Worm (Caenorhabditis elegans) whole organism, L3 larva: ENCODE results near the gene Y47D7A.17.

Experiments
- ZK546.5 ChIP-seq: sonication (generic microtip); optimal IDR thresholded peaks from 2 replicates; lab custom pipeline; 2017; ENCODE audit warnings: missing biosample characterization, missing genetic modification characterization
- aly-2 ChIP-seq: fragments of 150-350 bp; optimal IDR thresholded peaks from 2 replicates; lab custom pipeline; 2014; ENCODE audit warnings: missing biosample characterization, missing genetic modification characterization
- ceh-28 ChIP-seq: fragments of 150-350 bp; optimal IDR thresholded peaks from 2 replicates; lab custom pipeline; 2014; ENCODE audit warnings: missing biosample characterization, missing genetic modification reagents, missing genetic modification characterization
- ceh-82 ChIP-seq: fragments of 150-350 bp; optimal IDR thresholded peaks from 2 replicates; lab custom pipeline; 2014; ENCODE audit warnings: missing biosample characterization, missing genetic modification characterization
- ceh-9 ChIP-seq: sonication (generic microtip); optimal IDR thresholded peaks from 2 replicates; lab custom pipeline; 2018; ENCODE audit warnings: missing biosample characterization, missing genetic modification characterization
- daf-12 ChIP-seq: fragments of 150-350 bp; optimal IDR thresholded peaks from 2 replicates; lab custom pipeline; 2014; ENCODE audit warnings: missing biosample characterization, missing genetic modification reagents, missing genetic modification characterization
- egl-27 ChIP-seq: sonication (generic microtip); optimal IDR thresholded peaks from 4 replicates; lab custom pipeline; 2017; ENCODE audit warnings: missing biosample characterization, missing genetic modification reagents, missing genetic modification characterization
- egl-5 ChIP-seq: fragments of 150-350 bp; optimal IDR thresholded peaks from 2 replicates; lab custom pipeline; 2017; ENCODE audit warnings: missing biosample characterization, missing genetic modification reagents, missing genetic modification characterization, inconsistent platforms
- elt-1 ChIP-seq: fragments of 150-350 bp; optimal IDR thresholded peaks from 2 replicates; lab custom pipeline; 2014; ENCODE audit warnings: missing biosample characterization, missing genetic modification characterization
- fos-1 ChIP-seq: fragments of 150-350 bp; optimal IDR thresholded peaks from 2 replicates; lab custom pipeline; 2014; ENCODE audit warnings: missing biosample characterization, missing genetic modification characterization
- hmg-11 ChIP-seq: sonication (generic microtip); optimal IDR thresholded peaks from 2 replicates; lab custom pipeline; 2016; ENCODE audit warnings: missing genetic modification characterization, missing compliant biosample characterization
- lin-15B ChIP-seq: fragments of 150-350 bp; optimal IDR thresholded peaks from 2 replicates; lab custom pipeline; 2014; ENCODE audit warnings: missing biosample characterization, missing genetic modification characterization
- mdl-1 ChIP-seq: fragments of 150-350 bp; optimal IDR thresholded peaks from 2 replicates; lab custom pipeline; 2014; ENCODE audit warnings: missing biosample characterization, missing genetic modification characterization
- mml-1 ChIP-seq: fragments of 150-350 bp; sonication (generic microtip); optimal IDR thresholded peaks from 3 replicates; lab custom pipeline; 2014; ENCODE audit warnings: missing biosample characterization, missing genetic modification characterization
- nfya-1 ChIP-seq: sonication (generic microtip); optimal IDR thresholded peaks from 2 replicates; lab custom pipeline; 2017; ENCODE audit warnings: missing genetic modification characterization, mild to moderate bottlenecking, missing compliant biosample characterization, antibody characterized with exemption, moderate library complexity; ENCODE audit not compliant: insufficient read depth
- nhr-11 ChIP-seq: fragments of 150-350 bp; optimal IDR thresholded peaks from 2 replicates; lab custom pipeline; 2014; ENCODE audit warnings: missing biosample characterization, missing genetic modification characterization
- nhr-23 ChIP-seq: fragments of 150-350 bp; optimal IDR thresholded peaks from 2 replicates; lab custom pipeline; 2014; ENCODE audit warnings: missing biosample characterization, missing genetic modification reagents, missing genetic modification characterization
- nhr-237 ChIP-seq: fragments of 150-350 bp; optimal IDR thresholded peaks from 2 replicates; lab custom pipeline; 2014; ENCODE audit warnings: missing biosample characterization, missing genetic modification characterization
- nhr-25 ChIP-seq: sonication (generic microtip); optimal IDR thresholded peaks from 2 replicates; lab custom pipeline; 2017; ENCODE audit warnings: missing biosample characterization, missing genetic modification characterization
- nhr-28 ChIP-seq: fragments of 150-350 bp; optimal IDR thresholded peaks from 2 replicates; lab custom pipeline; 2014; ENCODE audit warnings: missing biosample characterization, missing genetic modification characterization
- nhr-67 ChIP-seq: fragments of 150-350 bp; optimal IDR thresholded peaks from 2 replicates; lab custom pipeline; 2014; ENCODE audit warnings: missing biosample characterization, missing genetic modification characterization
- nhr-76 ChIP-seq: fragments of 150-350 bp; sonication (generic microtip); optimal IDR thresholded peaks from 5 replicates; lab custom pipeline; 2014; ENCODE audit warnings: missing biosample characterization, missing genetic modification characterization
- nhr-77 ChIP-seq: fragments of 150-350 bp; optimal IDR thresholded peaks from 2 replicates; lab custom pipeline; 2014; ENCODE audit warnings: missing biosample characterization, missing genetic modification characterization
- pha-4 ChIP-seq: fragments of 150-350 bp; optimal IDR thresholded peaks from 2 replicates; lab custom pipeline; 2014; ENCODE audit warnings: missing biosample characterization, missing genetic modification reagents, missing genetic modification characterization
- pqm-1 ChIP-seq: fragments of 150-350 bp; optimal IDR thresholded peaks from 2 replicates; lab custom pipeline; 2017; ENCODE audit warnings: missing biosample characterization, missing genetic modification characterization, inconsistent platforms
- sea-2 ChIP-seq: fragments of 150-350 bp; sonication (generic microtip); optimal IDR thresholded peaks from 4 replicates; lab custom pipeline; 2014; ENCODE audit warnings: missing biosample characterization, missing genetic modification reagents, missing genetic modification characterization
- skn-1 ChIP-seq: fragments of 150-350 bp; optimal IDR thresholded peaks from 2 replicates; lab custom pipeline; 2014; ENCODE audit warnings: missing biosample characterization, missing genetic modification characterization
- tbx-2 ChIP-seq: sonication (generic microtip); optimal IDR thresholded peaks from 2 replicates; lab custom pipeline; 2016; ENCODE audit warnings: mild to moderate bottlenecking, missing genetic modification characterization, missing compliant biosample characterization
- unc-39 ChIP-seq: sonication (generic microtip); optimal IDR thresholded peaks from 4 replicates; lab custom pipeline; 2017; ENCODE audit warnings: missing biosample characterization, missing genetic modification characterization
- unc-62 ChIP-seq: fragments of 150-350 bp; sonication (generic microtip); optimal IDR thresholded peaks from 4 replicates; lab custom pipeline; 2014; ENCODE audit warnings: missing biosample characterization, missing genetic modification reagents, missing genetic modification characterization
- ztf-11 ChIP-seq: fragments of 150-350 bp; optimal IDR thresholded peaks from 2 replicates; lab custom pipeline; 2014; ENCODE audit warnings: missing biosample characterization, missing genetic modification characterization
- ztf-4 ChIP-seq: fragments of 150-350 bp; optimal IDR thresholded peaks from 2 replicates; lab custom pipeline; 2014; ENCODE audit warnings: missing biosample characterization, missing genetic modification characterization

Gene Y47D7A.17

DNA sequence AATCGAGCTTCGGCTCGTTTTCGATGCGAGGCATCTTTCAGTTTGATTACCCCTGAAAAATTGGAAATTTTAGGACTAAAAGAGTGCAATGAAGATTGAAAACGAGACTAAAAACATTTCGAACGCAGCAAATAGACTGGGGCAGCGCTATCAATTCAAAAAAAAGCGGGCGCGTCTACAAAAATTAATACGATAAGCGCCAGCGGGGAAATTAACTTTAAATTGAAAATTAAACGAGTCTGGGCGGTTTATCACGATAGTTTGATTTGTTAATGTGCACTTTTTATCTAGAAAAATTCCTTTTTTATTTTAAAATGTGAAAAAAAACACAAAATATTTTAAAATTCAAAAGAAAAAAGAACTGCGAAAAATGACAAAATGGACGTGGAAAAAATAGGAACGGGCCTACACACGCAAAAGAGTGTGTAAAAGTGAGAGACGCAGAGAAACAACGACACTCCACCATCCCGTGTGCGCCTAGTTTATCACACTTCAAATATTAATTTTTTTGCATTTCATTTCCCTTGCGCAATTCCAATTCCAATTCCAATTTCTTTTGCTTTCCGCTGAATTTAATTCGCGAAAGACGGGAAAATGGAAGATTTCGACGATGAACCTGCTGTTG, 40.2 kb downstream of the Y47D7A.17 start, which contains the start of the genes gmpr-1 and fipp-1 (continued):
- no peak for TF ChIP-seq elt-1 (tag; lab: Kevin White, UChicago)
- TF ChIP-seq ztf-4 = no peak
- TF ChIP-seq nhr-28 (tag; lab: Kevin White, UChicago) = no peak
- no peak for TF ChIP-seq ceh-82 (tag; lab: Kevin White, UChicago)
- peak; percentile 62 for TF ChIP-seq hmg-11 (tag; lab: Kevin White, UChicago)
- no peak for TF ChIP-seq aly-2 (tag; lab: Kevin White, UChicago)
- no peak for TF ChIP-seq sea-2 (GFP tag; lab: Kevin White, UChicago)
- no peak for TF ChIP-seq skn-1 (tag; lab: Kevin White, UChicago)
- no peak for TF ChIP-seq nhr-25
- TF ChIP-seq nhr-237 (tag; lab: Kevin White, UChicago) = no peak

DNA sequence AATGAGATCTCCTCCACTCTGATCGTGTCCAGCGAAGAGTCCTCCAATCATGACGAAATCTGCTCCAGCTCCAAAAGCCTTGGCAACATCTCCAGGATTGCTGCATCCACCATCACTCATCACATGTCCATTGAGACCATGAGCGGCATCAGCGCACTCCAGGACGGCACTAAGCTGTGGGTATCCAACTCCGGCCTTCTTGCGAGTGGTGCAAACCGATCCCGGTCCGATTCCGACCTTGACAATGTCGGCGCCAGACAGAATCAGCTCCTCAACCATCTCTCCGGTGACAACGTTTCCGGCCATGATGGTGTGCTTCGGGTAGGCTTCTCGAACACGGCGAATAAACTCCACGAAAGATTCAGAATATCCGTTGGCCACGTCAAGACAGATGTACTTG, 41.1 kb downstream of the Y47D7A.17 start:
- TF ChIP-seq ztf-4 = no peak
- TF ChIP-seq ceh-9 (tag; lab: Kevin White, UChicago) = no peak
- TF ChIP-seq ZK546.5 (tag; lab: Kevin White, UChicago) = no peak
- TF ChIP-seq tbx-2 (tag; lab: Kevin White, UChicago) = no peak
- TF ChIP-seq ceh-82 (tag; lab: Kevin White, UChicago) = no peak
- no peak for TF ChIP-seq nhr-77 (tag; lab: Kevin White, UChicago)
- no peak for TF ChIP-seq nfya-1 (tag; lab: Kevin White, UChicago)
- no peak for TF ChIP-seq elt-1 (tag; lab: Kevin White, UChicago)
- no peak for TF ChIP-seq nhr-76 (tag; lab: Kevin White, UChicago)
- TF ChIP-seq lin-15B (tag; lab: Kevin White, UChicago) = no peak
- TF ChIP-seq ceh-28 (tag; lab: Kevin White, UChicago) = no peak
- TF ChIP-seq pqm-1 (tag; lab: Kevin White, UChicago) = no peak
- TF ChIP-seq nhr-11 (tag; lab: Kevin White, UChicago) = no peak
- no peak for TF ChIP-seq ztf-11 (tag; lab: Kevin White, UChicago)
- TF ChIP-seq daf-12 (tag; lab: Kevin White, UChicago) = no peak
- no peak for TF ChIP-seq nhr-67 (tag; lab: Kevin White, UChicago)

DNA sequence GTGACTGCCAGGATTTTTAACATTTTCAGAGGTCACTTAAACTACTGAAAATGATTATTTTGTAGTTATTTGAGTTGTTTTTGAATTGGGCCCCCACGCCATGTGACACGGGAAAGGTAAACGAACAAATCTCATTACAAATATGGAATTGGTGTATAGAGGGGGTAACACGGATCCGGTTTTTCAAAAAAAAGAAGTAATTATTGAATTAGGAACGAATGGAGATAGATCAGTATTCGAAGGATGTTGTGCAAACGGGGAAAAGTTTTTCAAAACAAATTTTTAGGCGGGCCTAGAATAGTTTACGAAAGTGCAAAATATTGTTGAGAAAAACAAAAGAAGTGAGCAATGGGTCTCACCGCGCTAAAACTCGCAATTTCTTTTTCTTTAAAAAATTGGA, 45.2 kb downstream of the Y47D7A.17 start, which contains the start of gene F32D1.11:
F32D1.11 (minus strand) TSS at position 101 of the 400 bp plus-strand sequence.
- TF ChIP-seq nhr-237 (tag; lab: Kevin White, UChicago) = no peak
- TF ChIP-seq nhr-77 (tag; lab: Kevin White, UChicago) = no peak
- no peak for TF ChIP-seq egl-27 (tag; lab: Kevin White, UChicago)
- TF ChIP-seq nhr-11 (tag; lab: Kevin White, UChicago) = no peak
- no peak for TF ChIP-seq aly-2 (tag; lab: Kevin White, UChicago)
- TF ChIP-seq ceh-82 (tag; lab: Kevin White, UChicago) = no peak
- TF ChIP-seq skn-1 (tag; lab: Kevin White, UChicago) = no peak
- TF ChIP-seq unc-39 = no peak
- TF ChIP-seq nhr-23 = no peak
- TF ChIP-seq tbx-2 (tag; lab: Kevin White, UChicago) = no peak
- TF ChIP-seq ztf-4 = no peak
- no peak for TF ChIP-seq pqm-1 (tag; lab: Kevin White, UChicago)
- no peak for TF ChIP-seq fos-1 (tag; lab: Kevin White, UChicago)
- TF ChIP-seq egl-5 (tag; lab: Kevin White, UChicago) = no peak
- no peak for TF ChIP-seq nhr-67 (tag; lab: Kevin White, UChicago)
- no peak for TF ChIP-seq mdl-1 (tag; lab: Kevin White, UChicago)
- no peak for TF ChIP-seq nhr-25
- TF ChIP-seq, all 47 proteins: peak for 0

ce11 chrV:4364517-4364916, 47.1 kb downstream of the Y47D7A.17 start, which contains the start of gene grl-13:
grl-13 (minus strand) TSS chrV:4364617.
- no peak for TF ChIP-seq mml-1
- TF ChIP-seq nhr-25 = no peak
- no peak for TF ChIP-seq ceh-82 (tag; lab: Kevin White, UChicago)
- no peak for TF ChIP-seq egl-5 (tag; lab: Kevin White, UChicago)
- no peak for TF ChIP-seq pha-4 (tag; lab: Kevin White, UChicago)
- TF ChIP-seq aly-2 (tag; lab: Kevin White, UChicago) = no peak
- no peak for TF ChIP-seq unc-62
- no peak for TF ChIP-seq ztf-4
